Worm (Caenorhabditis elegans) whole organism, L4 larva: ENCODE measurements around the gene R11D1.2.

ENCODE experiments used
- F37D6.2 ChIP-seq: sonication (generic microtip); optimal IDR thresholded peaks from 2 replicates; lab custom pipeline; 2016; ENCODE audit warnings: mild to moderate bottlenecking, missing genetic modification characterization, missing compliant biosample characterization
- F49E8.2 ChIP-seq: sonication (generic microtip); optimal IDR thresholded peaks from 2 replicates; lab custom pipeline; 2016; ENCODE audit warnings: missing compliant biosample characterization, mild to moderate bottlenecking, missing genetic modification characterization, borderline replicate concordance
- T20F7.1 ChIP-seq: fragments of 200-800 bp; sonication (Bioruptor generic); optimal IDR thresholded peaks from 2 replicates; lab custom pipeline; 2018; ENCODE audit warnings: mild to moderate bottlenecking, missing genetic modification characterization, missing compliant biosample characterization
- Y75B8A.6 ChIP-seq: fragments of 200-800 bp; sonication (Bioruptor generic); IDR thresholded peaks from 2 replicates; pipeline ENCODE4 v1.3.6; 2022; ENCODE audit warnings: missing genetic modification reagents, missing genetic modification characterization, missing compliant biosample characterization
- aha-1 ChIP-seq: fragments of 150-350 bp; peaks from one replicate; lab custom pipeline; 2014; ENCODE audit warnings: missing biosample characterization, missing genetic modification characterization
- aly-2 ChIP-seq: sonication (generic microtip); optimal IDR thresholded peaks from 2 replicates; lab custom pipeline; 2018; ENCODE audit warnings: missing biosample characterization, missing genetic modification characterization
- attf-4 ChIP-seq: sonication (generic microtip); optimal IDR thresholded peaks from 3 replicates; lab custom pipeline; 2017; ENCODE audit warnings: missing biosample characterization, missing genetic modification characterization
- ceh-28 ChIP-seq: fragments of 150-350 bp; optimal IDR thresholded peaks from 2 replicates; lab custom pipeline; 2014; ENCODE audit warnings: missing biosample characterization, missing genetic modification reagents, missing genetic modification characterization
- ceh-62 ChIP-seq: sonication (generic microtip); optimal IDR thresholded peaks from 2 replicates; lab custom pipeline; 2017; ENCODE audit warnings: missing biosample characterization, missing genetic modification characterization
- ctbp-1 ChIP-seq: fragments of 200-800 bp; sonication (Bioruptor generic); IDR thresholded peaks from 2 replicates; pipeline ENCODE4 v1.3.6; 2022; ENCODE audit warnings: missing genetic modification reagents, missing genetic modification characterization, missing compliant biosample characterization
- daf-12 ChIP-seq: fragments of 150-350 bp; optimal IDR thresholded peaks from 2 replicates; lab custom pipeline; 2014; ENCODE audit warnings: missing biosample characterization, missing genetic modification reagents, missing genetic modification characterization
- daf-19 ChIP-seq: fragments of 200-800 bp; sonication (Bioruptor generic); conservative IDR thresholded peaks from 2 replicates; pipeline ENCODE4 v1.3.6; 2022; ENCODE audit warnings: missing genetic modification characterization, missing compliant biosample characterization
- daf-8 ChIP-seq: fragments of 200-800 bp; sonication (Bioruptor generic); IDR thresholded peaks from 2 replicates; pipeline ENCODE4 v1.3.6; 2022; ENCODE audit warnings: missing genetic modification characterization, missing compliant biosample characterization
- dmd-6 ChIP-seq: fragments of 200-800 bp; sonication (Bioruptor generic); IDR thresholded peaks from 2 replicates; pipeline ENCODE4 v1.3.6; 2022; ENCODE audit warnings: missing genetic modification reagents, missing genetic modification characterization, missing compliant biosample characterization
- fos-1 ChIP-seq: fragments of 150-350 bp; optimal IDR thresholded peaks from 2 replicates; lab custom pipeline; 2014; ENCODE audit warnings: missing biosample characterization, missing genetic modification characterization
- gei-8 ChIP-seq: fragments of 200-800 bp; sonication (Bioruptor generic); optimal IDR thresholded peaks from 2 replicates; lab custom pipeline; 2018; ENCODE audit warnings: mild to moderate bottlenecking, missing genetic modification characterization, missing compliant biosample characterization
- hif-1 ChIP-seq, 2 experiments: sonication (generic microtip); optimal IDR thresholded peaks; 2 replicates each; lab custom pipeline; 2016 to 2017; ENCODE audit warnings: missing compliant biosample characterization in 2 of 2, missing genetic modification characterization in 2 of 2, missing genetic modification reagents in 2 of 2, missing genotype in 2 of 2, mild to moderate bottlenecking in 1 of 2
- hlh-11 ChIP-seq: fragments of 200-800 bp; sonication (Bioruptor generic); optimal IDR thresholded peaks from 2 replicates; lab custom pipeline; 2018; ENCODE audit warnings: mild to moderate bottlenecking, missing genetic modification characterization, missing compliant biosample characterization
- hmg-1.1 ChIP-seq: fragments of 200-800 bp; sonication (Bioruptor generic); IDR thresholded peaks from 2 replicates; pipeline ENCODE4 v1.3.6; 2022; ENCODE audit warnings: missing genetic modification reagents, missing genetic modification characterization, missing compliant biosample characterization
- jun-1 ChIP-seq: fragments of 150-350 bp; optimal IDR thresholded peaks from 2 replicates; lab custom pipeline; 2014; ENCODE audit warnings: missing biosample characterization, missing genetic modification reagents, missing genetic modification characterization
- lin-29 ChIP-seq: fragments of 200-800 bp; sonication (Bioruptor generic); IDR thresholded peaks from 2 replicates; pipeline ENCODE4 v1.3.6; 2022; ENCODE audit warnings: missing genetic modification reagents, missing genetic modification characterization, missing compliant biosample characterization
- lin-39 ChIP-seq: fragments of 150-350 bp; optimal IDR thresholded peaks from 2 replicates; lab custom pipeline; 2014; ENCODE audit warnings: missing biosample characterization, missing genetic modification reagents, missing genetic modification characterization
- lir-3 ChIP-seq: sonication (generic microtip); optimal IDR thresholded peaks from 2 replicates; lab custom pipeline; 2016; ENCODE audit warnings: mild to moderate bottlenecking, missing genetic modification characterization, missing compliant biosample characterization
- mep-1 ChIP-seq: fragments of 150-350 bp; sonication (generic microtip); optimal IDR thresholded peaks from 3 replicates; lab custom pipeline; 2014; ENCODE audit warnings: missing biosample characterization, missing genetic modification characterization
- mes-2 ChIP-seq: sonication (generic microtip); optimal IDR thresholded peaks from 2 replicates; lab custom pipeline; 2016; ENCODE audit warnings: missing genotype, mild to moderate bottlenecking, missing genetic modification characterization, missing compliant biosample characterization; ENCODE audit not compliant: poor library complexity, severe bottlenecking
- mxl-2 ChIP-seq: fragments of 200-800 bp; sonication (Bioruptor generic); conservative IDR thresholded peaks from 2 replicates; pipeline ENCODE4 v1.3.6; 2022; ENCODE audit warnings: missing genetic modification reagents, missing genetic modification characterization, missing compliant biosample characterization
- nhr-10 ChIP-seq: fragments of 150-350 bp; optimal IDR thresholded peaks from 2 replicates; lab custom pipeline; 2014; ENCODE audit warnings: missing biosample characterization, missing genetic modification characterization
- nhr-42 ChIP-seq: fragments of 200-800 bp; sonication (Bioruptor generic); IDR thresholded peaks from 2 replicates; pipeline ENCODE4 v1.3.6; 2022; ENCODE audit warnings: missing genetic modification characterization, missing compliant biosample characterization
- nhr-77 ChIP-seq: fragments of 150-350 bp; optimal IDR thresholded peaks from 2 replicates; lab custom pipeline; 2014; ENCODE audit warnings: missing biosample characterization, missing genetic modification characterization
- pqm-1 ChIP-seq: sonication (generic microtip); optimal IDR thresholded peaks from 2 replicates; lab custom pipeline; 2017; ENCODE audit warnings: missing biosample characterization, missing genetic modification characterization
- rbr-2 ChIP-seq: sonication (generic microtip); optimal IDR thresholded peaks from 2 replicates; lab custom pipeline; 2016; ENCODE audit warnings: missing genotype, missing genetic modification characterization, missing compliant biosample characterization
- saeg-2 ChIP-seq: fragments of 200-800 bp; sonication (Bioruptor generic); IDR thresholded peaks from 2 replicates; pipeline ENCODE4 v1.3.6; 2022; ENCODE audit warnings: missing genetic modification reagents, missing genetic modification characterization, missing compliant biosample characterization
- spr-1 ChIP-seq: sonication (generic microtip); optimal IDR thresholded peaks from 2 replicates; lab custom pipeline; 2016; ENCODE audit warnings: mild to moderate bottlenecking, missing genetic modification characterization, missing compliant biosample characterization
- spr-3 ChIP-seq: fragments of 200-800 bp; sonication (Bioruptor generic); optimal IDR thresholded peaks from 2 replicates; lab custom pipeline; 2018; ENCODE audit warnings: mild to moderate bottlenecking, missing genetic modification characterization, missing compliant biosample characterization
- tag-97 ChIP-seq: fragments of 200-800 bp; sonication (Bioruptor generic); IDR thresholded peaks from 2 replicates; pipeline ENCODE4 v1.3.6; 2022; ENCODE audit warnings: missing genetic modification characterization, missing compliant biosample characterization
- unc-39 ChIP-seq: sonication (generic microtip); optimal IDR thresholded peaks from 2 replicates; lab custom pipeline; 2017; ENCODE audit warnings: missing biosample characterization, missing genetic modification characterization
- unc-62 ChIP-seq, 3 experiments: fragments of 150-350 bp in 1 of 3; sonication (generic microtip); optimal IDR thresholded peaks in 2 of 3; peaks in 1 of 3; 1 replicate in 1 of 3; 2 replicates in 2 of 3; lab custom pipeline; 2014 to 2017; ENCODE audit warnings: missing biosample characterization in 3 of 3, missing genetic modification characterization in 3 of 3, missing genetic modification reagents in 3 of 3, missing genotype in 1 of 3
- vab-7 ChIP-seq: fragments of 200-800 bp; sonication (Bioruptor generic); IDR thresholded peaks from 2 replicates; pipeline ENCODE4 v1.3.6; 2022; ENCODE audit warnings: missing genetic modification reagents, missing genetic modification characterization, missing compliant biosample characterization
- zag-1 ChIP-seq: fragments of 150-350 bp; optimal IDR thresholded peaks from 2 replicates; lab custom pipeline; 2014; ENCODE audit warnings: missing biosample characterization, missing genetic modification characterization
- zip-11 ChIP-seq: fragments of 200-800 bp; sonication (Bioruptor generic); IDR thresholded peaks from 2 replicates; pipeline ENCODE4 v1.3.6; 2022; ENCODE audit warnings: missing genetic modification characterization, missing compliant biosample characterization
- zip-2 ChIP-seq: fragments of 150-350 bp; optimal IDR thresholded peaks from 2 replicates; lab custom pipeline; 2014; ENCODE audit warnings: missing biosample characterization, missing genetic modification characterization

R11D1.2 gene

ce11 chrV:12704077-12704476, 4.3 kb upstream of the R11D1.2 start, which contains the start of gene R11D1.1:
TSS of gene R11D1.1 (plus strand) at chrV:12704377.
- TF ChIP-seq unc-62 (GFP tag; optimal IDR thresholded peaks at IDR 0.05 in 1 of 2; lab: Kevin White, UChicago) (peak in 1 of 2 experiments; percentile 34), unc-62 (tag; optimal IDR thresholded peaks at IDR 0.05; lab: Kevin White, UChicago) (no peak), vab-7 (GFP tag; lab: Robert Waterston, UW) (no peak)
- TF ChIP-seq, all 104 proteins: peak for 1

- TF ChIP-seq unc-39 (tag; lab: Kevin White, UChicago) (no peak), pqm-1 (no peak), lir-3 (tag; lab: Kevin White, UChicago) (no peak), spr-3 (GFP tag; lab: Kevin White, UChicago) (no peak), attf-4 (tag; lab: Kevin White, UChicago) (no peak), daf-8 (GFP tag; lab: Robert Waterston, UW) (no peak), hlh-11 (no peak), aha-1 (tag; lab: Kevin White, UChicago) (peak; percentile 80)
Measured at ce11 chrV:12706511-12706910, 1.9 kb upstream of the R11D1.2 start.

ce11 chrV:12711999-12712398, 3.6 kb downstream of the R11D1.2 start, which contains the start of gene R11D1.3:
TSS of gene R11D1.3 (minus strand) at chrV:12712099.
- TF ChIP-seq ctbp-1 (GFP tag; lab: Robert Waterston, UW), result no peak
- no peak for TF ChIP-seq gei-8 (GFP tag; lab: Kevin White, UChicago)
- no peak for TF ChIP-seq rbr-2 (tag; lab: Kevin White, UChicago)
- TF ChIP-seq nhr-77 (tag; lab: Kevin White, UChicago), result no peak
- TF ChIP-seq daf-8 (GFP tag; lab: Robert Waterston, UW), result no peak
- TF ChIP-seq zip-11 (GFP tag; lab: Robert Waterston, UW), result no peak
- no peak for TF ChIP-seq pqm-1
- TF ChIP-seq dmd-6 (GFP tag; lab: Robert Waterston, UW), result no peak
- no peak for TF ChIP-seq daf-12
- TF ChIP-seq zip-2 (tag; lab: Kevin White, UChicago), result no peak
- TF ChIP-seq hif-1 (tag; optimal IDR thresholded peaks at IDR 0.05; lab: Kevin White, UChicago), result no peak
- TF ChIP-seq fos-1 (tag; lab: Kevin White, UChicago), result no peak
- no peak for TF ChIP-seq aly-2 (tag; lab: Kevin White, UChicago)
- TF ChIP-seq attf-4 (tag; lab: Kevin White, UChicago), result no peak
- TF ChIP-seq zag-1 (tag; lab: Kevin White, UChicago), result no peak
- TF ChIP-seq T20F7.1 (GFP tag; lab: Kevin White, UChicago), result no peak
- no peak for TF ChIP-seq lin-39
- no peak for TF ChIP-seq F49E8.2 (tag; lab: Kevin White, UChicago)
- no peak for TF ChIP-seq ceh-28 (tag; lab: Kevin White, UChicago)
- TF ChIP-seq, all 104 proteins: peak for 0

ce11 chrV:12714120-12714519, 5.7 kb downstream of the R11D1.2 start, which contains the start of gene R11D1.4:
TSS of gene R11D1.4 (minus strand) at chrV:12714220.
- TF ChIP-seq ceh-62 (tag; lab: Kevin White, UChicago) (no peak), lin-29 (GFP tag; lab: Robert Waterston, UW) (no peak), nhr-10 (tag; lab: Kevin White, UChicago) (no peak), unc-39 (tag; lab: Kevin White, UChicago) (no peak), rbr-2 (tag; lab: Kevin White, UChicago) (no peak)
- TF ChIP-seq, all 104 proteins: peak for 0

- no peak for TF ChIP-seq hmg-1.1 (GFP tag; lab: Robert Waterston, UW)
- no peak for TF ChIP-seq dmd-6 (GFP tag; lab: Robert Waterston, UW)
- no peak for TF ChIP-seq mxl-2 (GFP tag; lab: Robert Waterston, UW)
- no peak for TF ChIP-seq jun-1 (tag; lab: Kevin White, UChicago)
- TF ChIP-seq nhr-77 (tag; lab: Kevin White, UChicago), result no peak
- no peak for TF ChIP-seq tag-97
- no peak for TF ChIP-seq nhr-42 (GFP tag; lab: Robert Waterston, UW)
- no peak for TF ChIP-seq unc-62 (GFP tag; optimal IDR thresholded peaks at IDR 0.05 in 1 of 2; lab: Kevin White, UChicago)
- no peak for TF ChIP-seq unc-62 (tag; optimal IDR thresholded peaks at IDR 0.05; lab: Kevin White, UChicago)
- TF ChIP-seq nhr-10 (tag; lab: Kevin White, UChicago), result no peak
- TF ChIP-seq mep-1, result no peak
- no peak for TF ChIP-seq ceh-62 (tag; lab: Kevin White, UChicago)
- no peak for TF ChIP-seq mes-2 (tag; lab: Kevin White, UChicago)
- TF ChIP-seq Y75B8A.6, result no peak
- TF ChIP-seq fos-1 (tag; lab: Kevin White, UChicago), result no peak
- TF ChIP-seq daf-19 (GFP tag; lab: Robert Waterston, UW), result no peak
- no peak for TF ChIP-seq zag-1 (tag; lab: Kevin White, UChicago)
- TF ChIP-seq F37D6.2, result no peak
- no peak for TF ChIP-seq spr-1 (tag; lab: Kevin White, UChicago)
- TF ChIP-seq saeg-2 (GFP tag; lab: Robert Waterston, UW), result no peak
Measured at ce11 chrV:12716447-12716846, 8.0 kb downstream of the R11D1.2 start, which contains the start of gene str-178. TSS of gene str-178 (minus strand) at chrV:12716547.
